Worm (Caenorhabditis elegans) whole organism, young adult: Measurements from ENCODE around the gene saps-1.

Experiments used
- B0261.1 ChIP-seq: sonication (generic microtip); optimal IDR thresholded peaks from 2 replicates; lab custom pipeline; 2016; ENCODE audit warnings: mild to moderate bottlenecking, missing genetic modification characterization, moderate library complexity, missing compliant biosample characterization
- C17E4.6 ChIP-seq: fragments of 200-800 bp; sonication (Bioruptor generic); IDR thresholded peaks from 2 replicates; pipeline ENCODE4 v1.3.6; 2022; ENCODE audit warnings: missing genetic modification reagents, missing genetic modification characterization, missing compliant biosample characterization
- F23B12.7 ChIP-seq: sonication (generic microtip); optimal IDR thresholded peaks from 2 replicates; lab custom pipeline; 2017; ENCODE audit warnings: missing genetic modification characterization, mild to moderate bottlenecking, missing compliant biosample characterization, antibody characterized with exemption, moderate library complexity; ENCODE audit not compliant: insufficient read depth
- F55B11.4 ChIP-seq: sonication (generic microtip); optimal IDR thresholded peaks from 2 replicates; lab custom pipeline; 2016; ENCODE audit warnings: missing compliant biosample characterization, missing genetic modification characterization, borderline replicate concordance; ENCODE audit not compliant: insufficient read depth
- F57A8.1 ChIP-seq: fragments of 200-800 bp; sonication (Bioruptor generic); optimal IDR thresholded peaks from 2 replicates; lab custom pipeline; 2018; ENCODE audit warnings: mild to moderate bottlenecking, missing genetic modification characterization, moderate library complexity, missing compliant biosample characterization
- T07F8.4 ChIP-seq: sonication (generic microtip); optimal IDR thresholded peaks from 2 replicates; lab custom pipeline; 2016; ENCODE audit warnings: mild to moderate bottlenecking, missing genetic modification characterization, moderate library complexity, missing compliant biosample characterization
- Y53F4B.3 ChIP-seq: fragments of 200-800 bp; sonication (Bioruptor generic); IDR thresholded peaks from 2 replicates; pipeline ENCODE4 v1.3.6; 2022; ENCODE audit warnings: missing genetic modification reagents, missing genetic modification characterization, missing compliant biosample characterization
- ama-1 ChIP-seq, 3 experiments: fragments of 150-350 bp in 1 of 3; sonication (generic microtip) in 2 of 3; optimal IDR thresholded peaks; 2 replicates each; lab custom pipeline; 2014 to 2018; ENCODE audit warnings: missing biosample characterization in 2 of 3, missing genetic modification characterization in 2 of 3, missing genetic modification reagents in 2 of 3
- attf-3 ChIP-seq: fragments of 200-800 bp; sonication (Bioruptor generic); conservative IDR thresholded peaks from 2 replicates; pipeline ENCODE4 v1.3.6; 2022; ENCODE audit warnings: missing genetic modification reagents, missing genetic modification characterization, missing compliant biosample characterization
- bed-2 ChIP-seq: fragments of 200-800 bp; sonication (Bioruptor generic); IDR thresholded peaks from 2 replicates; pipeline ENCODE4 v1.3.6; 2022; ENCODE audit warnings: missing genetic modification reagents, missing genetic modification characterization, missing compliant biosample characterization
- ceh-100 ChIP-seq: fragments of 200-800 bp; sonication (Bioruptor generic); IDR thresholded peaks from 2 replicates; pipeline ENCODE4 v1.3.6; 2022; ENCODE audit warnings: missing genetic modification reagents, missing genetic modification characterization, missing compliant biosample characterization
- ceh-27 ChIP-seq: fragments of 200-800 bp; sonication (Bioruptor generic); optimal IDR thresholded peaks from 2 replicates; lab custom pipeline; 2018; ENCODE audit warnings: mild to moderate bottlenecking, missing genetic modification characterization, moderate library complexity, missing compliant biosample characterization
- ceh-58 ChIP-seq: fragments of 200-800 bp; sonication (Bioruptor generic); IDR thresholded peaks from 2 replicates; pipeline ENCODE4 v1.3.6; 2022; ENCODE audit warnings: missing genetic modification characterization, missing compliant biosample characterization
- ceh-91 ChIP-seq: fragments of 200-800 bp; sonication (Bioruptor generic); IDR thresholded peaks from 2 replicates; pipeline ENCODE4 v1.3.6; 2022; ENCODE audit warnings: missing genetic modification reagents, missing genetic modification characterization, missing compliant biosample characterization
- chd-7 ChIP-seq: sonication (generic microtip); optimal IDR thresholded peaks from 2 replicates; lab custom pipeline; 2016; ENCODE audit warnings: mild to moderate bottlenecking, missing genetic modification characterization, moderate library complexity, missing compliant biosample characterization
- dpff-1 ChIP-seq: sonication (generic microtip); optimal IDR thresholded peaks from 2 replicates; lab custom pipeline; 2017; ENCODE audit warnings: mild to moderate bottlenecking, missing genetic modification characterization, missing compliant biosample characterization
- egl-44 ChIP-seq: fragments of 200-800 bp; sonication (Bioruptor generic); IDR thresholded peaks from 2 replicates; pipeline ENCODE4 v1.3.6; 2022; ENCODE audit warnings: missing genetic modification reagents, missing genetic modification characterization, missing compliant biosample characterization
- egrh-3 ChIP-seq: fragments of 200-800 bp; sonication (Bioruptor generic); IDR thresholded peaks from 2 replicates; pipeline ENCODE4 v1.3.6; 2022; ENCODE audit warnings: missing genetic modification reagents, missing genetic modification characterization, missing compliant biosample characterization
- ekl-4 ChIP-seq: fragments of 200-800 bp; sonication (Bioruptor generic); IDR thresholded peaks from 2 replicates; pipeline ENCODE4 v1.3.6; 2022; ENCODE audit warnings: missing genetic modification reagents, missing genetic modification characterization, missing compliant biosample characterization
- fkh-3 ChIP-seq: sonication (generic microtip); optimal IDR thresholded peaks from 2 replicates; lab custom pipeline; 2016; ENCODE audit warnings: mild to moderate bottlenecking, missing genetic modification characterization, missing compliant biosample characterization
- gei-17 ChIP-seq: fragments of 200-800 bp; sonication (Bioruptor generic); optimal IDR thresholded peaks from 2 replicates; lab custom pipeline; 2018; ENCODE audit warnings: mild to moderate bottlenecking, missing genetic modification characterization, missing compliant biosample characterization
- him-1 ChIP-seq: sonication (generic microtip); optimal IDR thresholded peaks from 2 replicates; lab custom pipeline; 2016; ENCODE audit warnings: missing genotype, missing genetic modification reagents, missing genetic modification characterization, missing compliant biosample characterization
- hmg-1.2 ChIP-seq: fragments of 200-800 bp; sonication (Bioruptor generic); IDR thresholded peaks from 2 replicates; pipeline ENCODE4 v1.3.6; 2022; ENCODE audit warnings: missing genetic modification reagents, missing genetic modification characterization, missing compliant biosample characterization
- hsf-1 ChIP-seq: fragments of 200-800 bp; sonication (Bioruptor generic); IDR thresholded peaks from 2 replicates; pipeline ENCODE4 v1.3.6; 2022; ENCODE audit warnings: missing genetic modification reagents, missing genetic modification characterization, missing compliant biosample characterization
- lin-26 ChIP-seq: fragments of 200-800 bp; sonication (Bioruptor generic); IDR thresholded peaks from 2 replicates; pipeline ENCODE4 v1.3.6; 2022; ENCODE audit warnings: missing genetic modification reagents, missing genetic modification characterization, missing compliant biosample characterization
- lin-40 ChIP-seq: sonication (generic microtip); optimal IDR thresholded peaks from 2 replicates; lab custom pipeline; 2016; ENCODE audit warnings: missing genetic modification characterization, mild to moderate bottlenecking, missing compliant biosample characterization, missing genotype, missing genetic modification reagents
- lin-54 ChIP-seq: fragments of 200-800 bp; sonication (Bioruptor generic); optimal IDR thresholded peaks from 2 replicates; lab custom pipeline; 2018; ENCODE audit warnings: mild to moderate bottlenecking, missing genetic modification characterization, missing compliant biosample characterization
- lsl-1 ChIP-seq: fragments of 200-800 bp; sonication (Bioruptor generic); optimal IDR thresholded peaks from 2 replicates; lab custom pipeline; 2018; ENCODE audit warnings: mild to moderate bottlenecking, missing genetic modification characterization, moderate library complexity, missing compliant biosample characterization
- lsy-27 ChIP-seq: sonication (generic microtip); optimal IDR thresholded peaks from 2 replicates; lab custom pipeline; 2017; ENCODE audit warnings: missing genetic modification characterization, mild to moderate bottlenecking, missing compliant biosample characterization, antibody characterized with exemption, missing genotype, borderline replicate concordance; ENCODE audit not compliant: insufficient read depth
- madf-3 ChIP-seq: fragments of 200-800 bp; sonication (Bioruptor generic); IDR thresholded peaks from 2 replicates; pipeline ENCODE4 v1.3.6; 2022; ENCODE audit warnings: missing genetic modification reagents, missing genetic modification characterization, missing compliant biosample characterization
- nfyb-1 ChIP-seq: fragments of 200-800 bp; sonication (Bioruptor generic); IDR thresholded peaks from 2 replicates; pipeline ENCODE4 v1.3.6; 2022; ENCODE audit warnings: missing genetic modification reagents, missing genetic modification characterization, missing compliant biosample characterization
- nhr-120 ChIP-seq: fragments of 200-800 bp; sonication (Bioruptor generic); IDR thresholded peaks from 2 replicates; pipeline ENCODE4 v1.3.6; 2022; ENCODE audit warnings: missing genetic modification characterization, missing compliant biosample characterization
- snpc-4 ChIP-seq, 5 experiments: fragments of 150-350 bp in 1 of 5; sonication (generic microtip) in 4 of 5; optimal IDR thresholded peaks; 2 replicates each; lab custom pipeline; 2014 to 2018; ENCODE audit warnings: missing genetic modification characterization in 5 of 5, missing biosample characterization in 3 of 5, antibody characterized with exemption in 2 of 5, mild to moderate bottlenecking in 2 of 5, missing compliant biosample characterization in 2 of 5, missing genotype in 2 of 5, moderate library complexity in 2 of 5, missing genetic modification reagents in 1 of 5
- tbx-9 ChIP-seq: sonication (generic microtip); optimal IDR thresholded peaks from 2 replicates; lab custom pipeline; 2016; ENCODE audit warnings: borderline replicate concordance, missing genetic modification characterization, inconsistent platforms, missing compliant biosample characterization
- unc-130 ChIP-seq: sonication (generic microtip); optimal IDR thresholded peaks from 2 replicates; lab custom pipeline; 2016; ENCODE audit warnings: missing genetic modification reagents, missing genetic modification characterization, missing compliant biosample characterization
- xnd-1 ChIP-seq: sonication (generic microtip); optimal IDR thresholded peaks from 2 replicates; lab custom pipeline; 2016; ENCODE audit warnings: missing genotype, missing genetic modification reagents, missing genetic modification characterization, missing compliant biosample characterization
- ztf-28 ChIP-seq: fragments of 200-800 bp; sonication (Bioruptor generic); IDR thresholded peaks from 2 replicates; pipeline ENCODE4 v1.3.6; 2022; ENCODE audit warnings: missing genetic modification reagents, missing genetic modification characterization, missing compliant biosample characterization

Gene saps-1

DNA sequence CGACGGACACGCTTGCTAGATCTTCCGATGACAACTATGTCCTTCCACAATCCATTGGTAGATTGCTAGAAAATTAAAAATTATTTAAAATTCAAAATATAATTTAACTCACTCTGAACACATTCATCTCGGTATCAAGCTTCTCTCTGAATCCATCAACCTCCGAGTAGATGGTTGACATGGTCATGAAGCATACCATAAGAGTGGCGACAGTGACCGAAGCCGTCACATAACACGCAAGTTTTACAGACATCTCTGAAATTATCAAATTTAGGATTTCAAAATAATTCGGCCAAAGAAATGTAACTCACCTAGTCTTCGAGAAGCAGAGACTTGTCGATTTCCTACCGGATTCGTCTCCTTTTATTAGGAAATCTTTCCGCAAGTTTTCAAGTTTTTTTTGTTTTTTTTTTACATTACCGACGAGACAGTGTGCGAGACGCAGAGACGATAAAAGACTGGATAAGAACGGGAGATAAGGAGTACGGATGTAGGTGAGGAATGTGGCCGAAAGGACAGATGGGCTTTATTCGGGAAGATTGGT, 40.1 kb downstream of the saps-1 start, which contains the start of gene sqt-1:
TSS of gene sqt-1 (minus strand) at position 341 of the 544 bp plus-strand sequence.
- TF ChIP-seq B0261.1 (tag; lab: Kevin White, UChicago): no peak
- TF ChIP-seq egl-44 (GFP tag; lab: Robert Waterston, UW): no peak
- TF ChIP-seq ceh-58 (GFP tag; lab: Robert Waterston, UW): no peak
- no peak for TF ChIP-seq dpff-1
- TF ChIP-seq tbx-9: no peak
- no peak for TF ChIP-seq F55B11.4 (tag; lab: Kevin White, UChicago)
- TF ChIP-seq him-1: no peak
- no peak for TF ChIP-seq gei-17
- no peak for TF ChIP-seq ekl-4 (GFP tag; lab: Robert Waterston, UW)
- TF ChIP-seq ztf-28 (GFP tag; lab: Robert Waterston, UW): no peak
- no peak for TF ChIP-seq F57A8.1 (GFP tag; lab: Kevin White, UChicago)
- no peak for TF ChIP-seq ama-1 (optimal IDR thresholded peaks at IDR 0.05; lab: Kevin White, UChicago)
- TF ChIP-seq ama-1 (GFP tag; optimal IDR thresholded peaks at IDR 0.05; lab: Kevin White, UChicago): no peak
- TF ChIP-seq bed-2 (GFP tag; lab: Robert Waterston, UW): no peak
- no peak for TF ChIP-seq nhr-120 (GFP tag; lab: Robert Waterston, UW)
- no peak for TF ChIP-seq hmg-1.2

DNA sequence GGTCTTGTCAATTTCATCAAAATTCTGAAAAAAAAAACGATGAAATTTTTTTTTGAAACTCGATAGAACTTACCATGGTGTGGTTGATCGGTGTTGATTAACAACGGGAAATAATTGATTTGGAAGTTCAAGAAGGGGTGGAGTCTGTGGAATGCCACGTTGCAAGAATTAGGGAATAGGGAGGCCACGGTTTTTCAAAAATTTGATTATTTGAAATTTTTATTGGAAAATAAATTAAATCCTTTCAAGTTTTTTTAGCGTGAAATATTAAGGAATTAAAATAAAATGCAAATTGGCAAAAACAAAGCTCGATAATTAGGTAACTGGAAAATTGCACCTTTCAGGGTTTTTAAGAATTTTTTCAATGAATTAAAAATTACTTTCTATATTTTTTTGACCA, 42.0 kb downstream of the saps-1 start, which contains the start of gene rmd-3:
TSS of gene rmd-3 (minus strand) at position 101 of the 400 bp plus-strand sequence.
- TF ChIP-seq fkh-3 (tag; lab: Kevin White, UChicago) (no peak), F23B12.7 (tag; lab: Kevin White, UChicago) (no peak)

DNA sequence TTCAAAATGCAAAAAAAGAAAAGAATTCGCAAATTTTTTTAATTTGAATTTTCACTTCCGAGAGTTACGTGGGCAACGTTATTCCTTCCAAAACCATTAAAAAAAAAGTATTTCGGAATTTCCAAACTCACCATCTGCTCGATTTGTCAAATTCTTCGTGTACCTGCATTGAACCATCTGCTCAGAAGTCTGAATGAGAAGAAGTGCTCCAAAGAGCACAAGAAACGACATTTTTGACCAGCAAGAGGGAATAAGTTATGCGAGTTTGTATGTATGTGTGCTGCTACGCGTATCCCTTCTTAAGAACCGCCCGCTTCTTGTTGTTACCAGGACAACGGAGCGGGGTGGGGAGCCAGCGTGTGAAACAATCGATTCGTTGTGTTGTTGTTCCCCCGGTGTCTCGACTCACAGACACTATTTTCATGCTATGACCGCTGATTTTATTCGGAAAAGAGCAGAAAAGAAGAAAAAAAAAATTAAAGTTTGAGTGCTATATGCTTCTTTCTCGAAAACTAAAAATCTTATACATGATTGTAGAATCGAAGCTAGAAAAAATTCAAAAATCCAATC, 45.9 kb downstream of the saps-1 start, which contains the start of gene lgc-20:
TSS of gene lgc-20 (minus strand) at position 311 of the 570 bp plus-strand sequence.
- 0 out of 2 replicates have a peak, but pooled peaks have one; percentile 4 for TF ChIP-seq ceh-91 (GFP tag; lab: Robert Waterston, UW)
- TF ChIP-seq egrh-3 (GFP tag; lab: Robert Waterston, UW): no peak
- TF ChIP-seq lin-26 (GFP tag; lab: Robert Waterston, UW): peak; percentile 59; the same call in 1 of the 2 replicates
- peak; percentile 58; the same call in 1 of the 2 replicates for TF ChIP-seq hsf-1 (GFP tag; lab: Robert Waterston, UW)
- 0 out of 2 replicates have a peak, but pooled peaks have one; percentile 18 for TF ChIP-seq madf-3
- TF ChIP-seq nfyb-1: no peak

DNA sequence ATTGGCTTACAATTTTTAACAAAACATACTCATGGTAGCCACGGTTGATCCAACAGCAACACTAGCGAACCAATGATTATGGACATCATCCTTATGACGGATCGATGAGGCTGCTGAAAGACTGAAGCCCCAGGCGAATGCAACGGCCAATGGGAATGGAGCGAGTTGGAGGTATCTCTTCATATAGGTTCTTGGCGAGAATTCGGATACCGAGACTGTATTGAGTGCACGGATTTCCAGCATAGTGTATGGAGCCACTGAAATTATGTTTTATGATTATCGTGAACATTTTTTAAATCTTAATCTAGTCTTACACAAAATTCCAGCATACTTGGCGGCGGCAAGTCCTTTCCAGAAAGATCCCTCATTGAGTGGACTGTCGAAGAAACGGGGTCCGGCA, 47.1 kb downstream of the saps-1 start:
- TF ChIP-seq unc-130 (GFP tag; lab: Kevin White, UChicago): no peak
- no peak for TF ChIP-seq snpc-4 (GFP tag; optimal IDR thresholded peaks at IDR 0.05; lab: Kevin White, UChicago)
- no peak for TF ChIP-seq snpc-4 (tag; optimal IDR thresholded peaks at IDR 0.05; lab: Kevin White, UChicago)
- TF ChIP-seq chd-7 (tag; lab: Kevin White, UChicago): no peak
- TF ChIP-seq attf-3 (GFP tag; lab: Robert Waterston, UW): no peak
- TF ChIP-seq lsl-1 (GFP tag; lab: Kevin White, UChicago): no peak
- no peak for TF ChIP-seq lin-40 (tag; lab: Kevin White, UChicago)
- no peak for TF ChIP-seq ama-1 (optimal IDR thresholded peaks at IDR 0.05; lab: Kevin White, UChicago)
- no peak for TF ChIP-seq ama-1 (GFP tag; optimal IDR thresholded peaks at IDR 0.05; lab: Kevin White, UChicago)
- no peak for TF ChIP-seq egl-44 (GFP tag; lab: Robert Waterston, UW)
- TF ChIP-seq T07F8.4 (tag; lab: Kevin White, UChicago): no peak
- no peak for TF ChIP-seq Y53F4B.3 (GFP tag; lab: Robert Waterston, UW)
- TF ChIP-seq C17E4.6: no peak
- no peak for TF ChIP-seq xnd-1 (tag; lab: Kevin White, UChicago)
- TF ChIP-seq ceh-100 (GFP tag; lab: Robert Waterston, UW): no peak
- TF ChIP-seq ceh-27 (GFP tag; lab: Kevin White, UChicago): no peak
- no peak for TF ChIP-seq lin-54 (GFP tag; lab: Kevin White, UChicago)
- no peak for TF ChIP-seq lsy-27
